Fruit fly (Drosophila melanogaster) whole organism, prepupa: Measurements from ENCODE around the gene CG14621.

Experiments used
- Blimp-1 ChIP-seq: fragments of 200-800 bp; sonication (Bioruptor generic); optimal IDR thresholded peaks from 3 replicates; lab custom pipeline; 2017; ENCODE audit warnings: missing biosample characterization, missing genetic modification characterization, mild to moderate bottlenecking, moderate library complexity, missing genetic modification reagents
- CG10631 ChIP-seq: fragments of 200-800 bp; sonication (Bioruptor generic); optimal IDR thresholded peaks from 2 replicates; lab custom pipeline; 2016; ENCODE audit warnings: missing biosample characterization, missing genetic modification characterization
- CG11294 ChIP-seq: fragments of 200-800 bp; sonication (Bioruptor generic); IDR thresholded peaks from 2 replicates; pipeline ENCODE4 v1.3.6; 2022; ENCODE audit warnings: missing biosample characterization, missing genetic modification characterization
- CG11762 ChIP-seq: fragments of 200-800 bp; sonication (Bioruptor generic); optimal IDR thresholded peaks from 3 replicates; lab custom pipeline; 2016; ENCODE audit warnings: missing biosample characterization, missing genetic modification characterization; ENCODE audit not compliant: insufficient read depth
- CG11902 ChIP-seq: fragments of 200-800 bp; sonication (Bioruptor generic); optimal IDR thresholded peaks from 3 replicates; lab custom pipeline; 2016; ENCODE audit warnings: missing biosample characterization, missing genetic modification characterization
- CG3032 ChIP-seq: fragments of 200-800 bp; optimal IDR thresholded peaks from 2 replicates; lab custom pipeline; 2019; ENCODE audit warnings: missing biosample characterization, mild to moderate bottlenecking, missing genetic modification characterization, moderate library complexity
- CG3919 ChIP-seq: fragments of 200-800 bp; sonication (Bioruptor generic); optimal IDR thresholded peaks from 3 replicates; lab custom pipeline; 2016; ENCODE audit warnings: missing biosample characterization, missing genetic modification characterization
- CG4318 ChIP-seq: fragments of 200-800 bp; sonication (Bioruptor generic); optimal IDR thresholded peaks from 3 replicates; lab custom pipeline; 2017; ENCODE audit warnings: missing biosample characterization, mild to moderate bottlenecking, missing genetic modification characterization
- CG6792 ChIP-seq: fragments of 200-800 bp; sonication (Bioruptor generic); optimal IDR thresholded peaks from 3 replicates; lab custom pipeline; 2016; ENCODE audit warnings: missing biosample characterization, missing genetic modification characterization
- CG7368 ChIP-seq: fragments of 200-800 bp; sonication (Bioruptor generic); optimal IDR thresholded peaks from 3 replicates; lab custom pipeline; 2016; ENCODE audit warnings: missing biosample characterization, missing genetic modification characterization
- CG8319 ChIP-seq: fragments of 200-800 bp; sonication (Bioruptor generic); optimal IDR thresholded peaks from 3 replicates; lab custom pipeline; 2016; ENCODE audit warnings: missing biosample characterization, missing genetic modification characterization
- CG8632 ChIP-seq: fragments of 200-800 bp; sonication (Bioruptor generic); optimal IDR thresholded peaks from 3 replicates; lab custom pipeline; 2016; ENCODE audit warnings: missing biosample characterization, missing genetic modification characterization
- Eip78C ChIP-seq: fragments of 200-800 bp; sonication (Bioruptor generic); peaks from one replicate; lab custom pipeline; 2016; ENCODE audit warnings: missing biosample characterization, missing genetic modification characterization
- Eip93F ChIP-seq: fragments of 200-800 bp; sonication (Bioruptor generic); optimal IDR thresholded peaks from 2 replicates; lab custom pipeline; 2016; ENCODE audit warnings: missing biosample characterization, mild to moderate bottlenecking, missing genetic modification characterization
- Hr38 ChIP-seq: sonication (Bioruptor generic); optimal IDR thresholded peaks from 2 replicates; lab custom pipeline; 2016; ENCODE audit warnings: missing biosample characterization, missing genetic modification characterization
- Hr39 ChIP-seq: fragments of 200-800 bp; sonication (Bioruptor generic); optimal IDR thresholded peaks from 2 replicates; lab custom pipeline; 2016; ENCODE audit warnings: missing biosample characterization, missing genetic modification characterization
- Lpt ChIP-seq: fragments of 200-800 bp; sonication (Bioruptor generic); optimal IDR thresholded peaks from 3 replicates; lab custom pipeline; 2016; ENCODE audit warnings: missing biosample characterization, missing genetic modification characterization
- Met ChIP-seq: fragments of 200-800 bp; sonication (Bioruptor generic); optimal IDR thresholded peaks from 3 replicates; lab custom pipeline; 2016; ENCODE audit warnings: missing biosample characterization, missing genetic modification characterization
- achi ChIP-seq: fragments of 200-800 bp; sonication (Bioruptor generic); optimal IDR thresholded peaks from 3 replicates; lab custom pipeline; 2016; ENCODE audit warnings: missing biosample characterization, missing genetic modification characterization
- cyc ChIP-seq: fragments of 200-800 bp; sonication (Bioruptor generic); optimal IDR thresholded peaks from 3 replicates; lab custom pipeline; 2016; ENCODE audit warnings: missing biosample characterization, missing genetic modification characterization
- dsx ChIP-seq: fragments of 200-800 bp; optimal IDR thresholded peaks from 3 replicates; lab custom pipeline; 2019; ENCODE audit warnings: missing biosample characterization, mild to moderate bottlenecking, missing genetic modification characterization, moderate library complexity; ENCODE audit not compliant: poor library complexity, severe bottlenecking
- eg ChIP-seq: fragments of 200-800 bp; sonication (Bioruptor generic); IDR thresholded peaks from 3 replicates; pipeline ENCODE4 v1.3.6; 2022; ENCODE audit warnings: missing biosample characterization, missing genetic modification characterization
- net ChIP-seq: fragments of 200-800 bp; sonication (Bioruptor generic); optimal IDR thresholded peaks from 3 replicates; lab custom pipeline; 2016; ENCODE audit warnings: missing biosample characterization, missing genetic modification characterization
- pdm3 ChIP-seq: fragments of 200-800 bp; sonication (Bioruptor generic); optimal IDR thresholded peaks from 3 replicates; lab custom pipeline; 2016; ENCODE audit warnings: missing biosample characterization, missing genetic modification characterization
- spab ChIP-seq: fragments of 200-800 bp; sonication (Bioruptor generic); optimal IDR thresholded peaks from 2 replicates; lab custom pipeline; 2017; ENCODE audit warnings: missing biosample characterization, mild to moderate bottlenecking, missing genetic modification characterization, missing genetic modification reagents
- ss ChIP-seq, 2 experiments: fragments of 200-800 bp; sonication (Bioruptor generic); optimal IDR thresholded peaks; 2 replicates in 1 of 2; 3 replicates in 1 of 2; lab custom pipeline; 2017 to 2018; ENCODE audit warnings: mild to moderate bottlenecking in 2 of 2, missing biosample characterization in 2 of 2, missing genetic modification characterization in 2 of 2, moderate library complexity in 1 of 2
- svp ChIP-seq: fragments of 200-800 bp; sonication (Bioruptor generic); peaks from one replicate; lab custom pipeline; 2016; ENCODE audit warnings: missing biosample characterization, missing genetic modification characterization
- topi ChIP-seq: fragments of 200-800 bp; sonication (Bioruptor generic); optimal IDR thresholded peaks from 3 replicates; lab custom pipeline; 2016; ENCODE audit warnings: missing biosample characterization, missing genetic modification characterization
- vri ChIP-seq: fragments of 200-800 bp; sonication (Bioruptor generic); optimal IDR thresholded peaks from 3 replicates; lab custom pipeline; 2016; ENCODE audit warnings: missing biosample characterization, mild to moderate bottlenecking, missing genetic modification characterization

The CG14621 gene

dm6 chrX:22491028-22491769, 47.2 kb downstream of the CG14621 start (continued):
- peak; percentile 51 for TF ChIP-seq pdm3
- 0 out of 3 replicates have a peak, but pooled peaks have one; percentile 8 for TF ChIP-seq eg (GFP tag; lab: Robert Waterston, UW)
- TF ChIP-seq ss (GFP tag; optimal IDR thresholded peaks at IDR 0.05; lab: Kevin White, UChicago) = no peak
- peak; percentile 71 for TF ChIP-seq CG10631
- TF ChIP-seq CG4318 (GFP tag; lab: Kevin White, UChicago) = peak; percentile 56
- TF ChIP-seq CG3919 (GFP tag; lab: Kevin White, UChicago) = no peak
- peak; percentile 62 for TF ChIP-seq achi (GFP tag; lab: Kevin White, UChicago)
- peak; percentile 51 for TF ChIP-seq CG11902 (GFP tag; lab: Kevin White, UChicago)
- peak; percentile 82 for TF ChIP-seq svp
- TF ChIP-seq CG8319 (GFP tag; lab: Kevin White, UChicago) = peak; percentile 63
- TF ChIP-seq CG11762 = peak; percentile 49
- TF ChIP-seq Lpt = peak; percentile 8
- TF ChIP-seq CG6792 (GFP tag; lab: Kevin White, UChicago) = peak; percentile 56
- peak; percentile 44 for TF ChIP-seq Blimp-1 (GFP tag; lab: Kevin White, UChicago)
- TF ChIP-seq Eip93F (GFP tag; lab: Kevin White, UChicago) = no peak
- peak; percentile 80 for TF ChIP-seq CG8632 (GFP tag; lab: Kevin White, UChicago)
- peak; percentile 3 for TF ChIP-seq cyc (GFP tag; lab: Kevin White, UChicago)
- TF ChIP-seq dsx = no peak
- peak; percentile 13 for TF ChIP-seq CG7368 (GFP tag; lab: Kevin White, UChicago)
- TF ChIP-seq CG11294 = no peak
- peak; percentile 50 for TF ChIP-seq spab (GFP tag; lab: Kevin White, UChicago)
- no peak for TF ChIP-seq Hr38 (GFP tag; lab: Kevin White, UChicago)
- peak; percentile 71 for TF ChIP-seq vri (GFP tag; lab: Kevin White, UChicago)
- no peak for TF ChIP-seq topi (GFP tag; lab: Kevin White, UChicago)
- peak; percentile 56 for TF ChIP-seq CG3032 (tag; lab: Kevin White, UChicago)
- TF ChIP-seq Hr39 (GFP tag; lab: Kevin White, UChicago) = peak; percentile 48
- peak; percentile 44 for TF ChIP-seq Met (GFP tag; lab: Kevin White, UChicago)
- TF ChIP-seq Eip78C (GFP tag; lab: Kevin White, UChicago) = peak; percentile 83
- peak; percentile 54 for TF ChIP-seq net (GFP tag; lab: Kevin White, UChicago)
